Worm (Caenorhabditis elegans): ENCODE measurements around the gene str-206.

The str-206 gene

DNA sequence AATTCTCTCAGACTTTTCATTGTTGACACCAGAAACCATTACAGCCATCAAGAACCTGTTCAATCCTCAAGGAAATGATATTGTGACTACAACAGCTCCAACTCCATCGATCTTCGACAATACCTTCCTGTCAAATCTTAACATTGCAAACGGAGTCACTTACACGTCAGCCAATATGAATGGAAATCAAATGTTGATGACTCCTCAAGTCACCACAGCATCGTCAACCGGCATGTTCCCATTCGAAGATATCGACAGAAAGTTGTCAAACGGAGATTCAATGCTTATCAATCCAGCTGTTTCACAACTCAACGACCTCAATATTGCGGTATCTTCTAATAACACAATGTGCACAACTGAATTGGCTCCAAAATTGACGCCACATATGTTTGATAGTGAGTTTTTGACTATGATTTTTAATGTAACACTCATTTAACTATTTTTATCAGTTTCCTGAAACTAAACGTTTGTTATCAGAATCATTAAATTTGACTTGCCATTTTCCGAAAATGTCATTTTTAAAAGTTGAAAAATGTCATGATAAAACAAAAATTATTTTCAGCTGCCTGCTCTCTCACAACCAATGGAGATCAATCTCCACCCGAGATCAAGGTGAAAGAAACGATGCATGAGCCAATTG lies 33.1 kb downstream of the str-206 start:
- TF ChIP-seq snpc-4 (tag; optimal IDR thresholded peaks at IDR 0.05) (no peak), sma-9 (GFP tag; optimal IDR thresholded peaks at IDR 0.05) (peak; percentile 31), sma-9 (tag; optimal IDR thresholded peaks at IDR 0.05) (no peak), unc-62 (GFP tag; optimal IDR thresholded peaks at IDR 0.05) (no peak), fos-1 (tag; optimal IDR thresholded peaks at IDR 0.05) (peak; percentile 52), mdl-1 (tag; optimal IDR thresholded peaks at IDR 0.05) (no peak), unc-39 (tag; optimal IDR thresholded peaks at IDR 0.05) (no peak), ceh-82 (tag; optimal IDR thresholded peaks at IDR 0.05) (no peak), lin-39 (tag; optimal IDR thresholded peaks at IDR 0.05) (no peak), elt-3 (tag; optimal IDR thresholded peaks at IDR 0.05) (no peak)

DNA sequence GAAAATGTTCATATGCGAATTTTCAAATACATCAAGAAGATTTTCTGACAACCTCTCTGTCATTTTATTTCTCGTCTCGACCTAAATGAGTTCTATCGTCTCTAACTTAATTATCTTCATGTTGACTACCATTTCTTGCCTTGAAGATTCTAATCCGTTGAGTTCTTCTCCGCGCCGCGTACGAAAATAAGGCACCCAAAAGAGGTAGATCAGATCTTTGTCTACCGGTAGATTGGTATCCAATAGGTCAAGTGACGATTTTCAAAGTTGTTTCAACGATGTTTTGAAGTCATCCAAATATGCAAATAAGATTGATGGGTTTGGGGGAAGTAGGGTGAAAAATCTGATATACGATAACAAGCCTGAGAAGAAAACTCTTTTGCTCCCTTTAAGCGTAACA lies 36.0 kb downstream of the str-206 start:
- TF ChIP-seq fos-1 (tag; optimal IDR thresholded peaks at IDR 0.05), result no peak
- TF ChIP-seq sma-9 (GFP tag; optimal IDR thresholded peaks at IDR 0.05), result peak; percentile 92
- TF ChIP-seq sma-9 (tag; optimal IDR thresholded peaks at IDR 0.05), result no peak
- peak; percentile 87 for TF ChIP-seq ceh-16 (tag; optimal IDR thresholded peaks at IDR 0.05)
- TF ChIP-seq lin-39 (tag; optimal IDR thresholded peaks at IDR 0.05), result no peak
- TF ChIP-seq nhr-25 (tag; optimal IDR thresholded peaks at IDR 0.05), result peak; percentile 47
- peak; percentile 95 for TF ChIP-seq elt-1 (tag; optimal IDR thresholded peaks at IDR 0.05)

- no peak for TF ChIP-seq ZK546.5 (tag; optimal IDR thresholded peaks at IDR 0.05)
- no peak for TF ChIP-seq ceh-16 (tag; optimal IDR thresholded peaks at IDR 0.05)
- no peak for TF ChIP-seq nhr-6 (tag; optimal IDR thresholded peaks at IDR 0.05)
- TF ChIP-seq lin-13 (GFP tag; optimal IDR thresholded peaks at IDR 0.05), result no peak
- TF ChIP-seq nhr-21 (tag; optimal IDR thresholded peaks at IDR 0.05), result no peak
- TF ChIP-seq nhr-12 (tag; optimal IDR thresholded peaks at IDR 0.05), result no peak
- no peak for TF ChIP-seq mab-5 (tag; optimal IDR thresholded peaks at IDR 0.05)
- TF ChIP-seq elt-3 (tag; optimal IDR thresholded peaks at IDR 0.05), result no peak
Measured at ce11 chrV:6259139-6259538, 41.2 kb downstream of the str-206 start, which contains the start of gene K08B12.1. K08B12.1 (plus strand) TSS chrV:6259367.

- TF ChIP-seq sma-3 (GFP tag; optimal IDR thresholded peaks at IDR 0.05) (peak; percentile 92), R02D3.7 (tag; optimal IDR thresholded peaks at IDR 0.05) (peak; percentile 43), ama-1 (optimal IDR thresholded peaks at IDR 0.05) (peak; percentile 47), nhr-6 (tag; optimal IDR thresholded peaks at IDR 0.05) (peak; percentile 83), elt-1 (tag; optimal IDR thresholded peaks at IDR 0.05) (no peak), fos-1 (tag; optimal IDR thresholded peaks at IDR 0.05) (peak; percentile 86), skn-1 (tag; optimal IDR thresholded peaks at IDR 0.05) (peak; percentile 48), blmp-1 (tag; optimal IDR thresholded peaks at IDR 0.05; ENCODE audit: insufficient read depth) (peak; percentile 54), nhr-11 (tag; optimal IDR thresholded peaks at IDR 0.05) (no peak), nhr-12 (tag; optimal IDR thresholded peaks at IDR 0.05) (no peak), ztf-1 (GFP tag; conservative IDR thresholded peaks at IDR 0.05) (no peak), ztf-11 (tag; optimal IDR thresholded peaks at IDR 0.05) (no peak), dmd-4 (tag; optimal IDR thresholded peaks at IDR 0.05) (no peak), gmeb-1 (tag; optimal IDR thresholded peaks at IDR 0.05) (peak; percentile 85), lin-13 (GFP tag; optimal IDR thresholded peaks at IDR 0.05) (peak; percentile 91), nhr-10 (tag; optimal IDR thresholded peaks at IDR 0.05) (peak; percentile 44), nhr-237 (tag; optimal IDR thresholded peaks at IDR 0.05) (no peak), mbf-1 (tag; optimal IDR thresholded peaks at IDR 0.05) (no peak), lin-11 (tag; optimal IDR thresholded peaks at IDR 0.05) (peak; percentile 76), peb-1 (tag; optimal IDR thresholded peaks at IDR 0.05) (no peak), ZK546.5 (tag; optimal IDR thresholded peaks at IDR 0.05) (no peak), C34F6.9 (tag; optimal IDR thresholded peaks at IDR 0.05) (peak; percentile 98), ceh-82 (tag; optimal IDR thresholded peaks at IDR 0.05) (peak; percentile 77), nhr-23 (tag; optimal IDR thresholded peaks at IDR 0.05) (no peak), F13H6.1 (tag; optimal IDR thresholded peaks at IDR 0.05) (peak; percentile 97), ztf-4 (tag; optimal IDR thresholded peaks at IDR 0.05) (no peak), mdl-1 (tag; optimal IDR thresholded peaks at IDR 0.05) (peak in 1 of 2 experiments; percentile 79), unc-55 (GFP tag; optimal IDR thresholded peaks at IDR 0.05) (peak; percentile 86), alr-1 (tag; optimal IDR thresholded peaks at IDR 0.05) (no peak), snpc-4 (tag; optimal IDR thresholded peaks at IDR 0.05) (no peak), zag-1 (tag; optimal IDR thresholded peaks at IDR 0.05) (peak; percentile 97), ceh-16 (tag; optimal IDR thresholded peaks at IDR 0.05) (peak; percentile 81), nhr-77 (tag; optimal IDR thresholded peaks at IDR 0.05) (no peak), nhr-21 (tag; optimal IDR thresholded peaks at IDR 0.05) (peak; percentile 86), lsy-2 (tag; optimal IDR thresholded peaks at IDR 0.05) (peak; percentile 87 to 94), lin-39 (tag; optimal IDR thresholded peaks at IDR 0.05) (peak; percentile 61), egl-27 (tag; optimal IDR thresholded peaks at IDR 0.05) (peak; percentile 87), nhr-25 (tag; optimal IDR thresholded peaks at IDR 0.05) (peak; percentile 93), unc-39 (tag; optimal IDR thresholded peaks at IDR 0.05) (no peak), elt-3 (tag; optimal IDR thresholded peaks at IDR 0.05) (no peak)
Measured at ce11 chrV:6267237-6267812, 49.4 kb downstream of the str-206 start, which contains the start of gene mrck-1. mrck-1 (minus strand) TSS chrV:6267287.

Data from whole organism, L2 larva.